Worm (Caenorhabditis elegans): ENCODE data around the gene R160.4.
"Not testable (repeated sequence)": the region's sequence is repeated elsewhere in the genome, so short reads cannot be mapped to it uniquely, and the experiment has no call there.

DNA sequence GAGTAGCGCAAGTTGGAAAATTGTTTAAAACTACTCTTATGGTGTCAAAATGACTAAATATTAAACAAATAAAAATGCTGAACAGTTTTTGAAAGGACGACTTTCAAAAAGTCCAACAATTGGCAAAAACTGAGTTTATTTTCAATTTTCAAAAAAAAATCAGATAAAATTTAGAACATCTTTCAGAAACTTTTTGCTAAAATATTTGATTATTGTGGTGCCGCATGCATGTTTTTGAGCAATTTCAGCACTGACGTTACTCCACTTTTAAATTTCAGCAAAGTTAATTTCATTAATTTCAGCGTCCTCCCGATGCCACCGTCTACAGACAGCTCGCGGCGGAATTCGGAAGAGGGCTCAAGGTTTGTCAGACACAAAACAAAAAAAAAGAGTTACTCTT, 29.4 kb downstream of the R160.4 start, which contains the start of gene cst-1:
- not testable (repeated sequence) for TF ChIP-seq nhr-71 (tag; optimal IDR thresholded peaks at IDR 0.05); unc-130 (tag; optimal IDR thresholded peaks at IDR 0.05); fkh-8 (tag; optimal IDR thresholded peaks at IDR 0.05); efl-1 (optimal IDR thresholded peaks at IDR 0.05); efl-1 (GFP tag; optimal IDR thresholded peaks at IDR 0.05 in 1 of 2); ets-5 (GFP tag; IDR thresholded peaks at IDR 0.05); lsy-2 (tag; optimal IDR thresholded peaks at IDR 0.05); lin-13 (GFP tag; optimal IDR thresholded peaks at IDR 0.05); fkh-10 (GFP tag; optimal IDR thresholded peaks at IDR 0.05); lir-3 (tag; optimal IDR thresholded peaks at IDR 0.05; ENCODE audit: poor library complexity); nhr-28 (tag; optimal IDR thresholded peaks at IDR 0.05); ztf-4 (tag; optimal IDR thresholded peaks at IDR 0.05); nhr-12 (tag; optimal IDR thresholded peaks at IDR 0.05); nhr-19 (GFP tag; conservative IDR thresholded peaks at IDR 0.05); snpc-4 (tag; optimal IDR thresholded peaks at IDR 0.05)
